Worm (Caenorhabditis elegans): ENCODE data around the gene blos-7.
A peak's percentile ranks its signal among the peaks of the same experiment; 100 is the strongest.

blos-7 gene

ce11 chrIV:3601846-3602245, 19.1 kb upstream of the blos-7 start:
- TF ChIP-seq mls-2 (tag; optimal IDR thresholded peaks at IDR 0.05): no peak
- TF ChIP-seq nhr-76 (tag; optimal IDR thresholded peaks at IDR 0.05): no peak
- no peak for TF ChIP-seq ceh-43 (GFP tag; optimal IDR thresholded peaks at IDR 0.05)
- no peak for TF ChIP-seq snpc-4 (tag; optimal IDR thresholded peaks at IDR 0.05)
- TF ChIP-seq blmp-1 (tag; optimal IDR thresholded peaks at IDR 0.05): no peak
- TF ChIP-seq lin-13 (tag; optimal IDR thresholded peaks at IDR 0.05): no peak
- no peak for TF ChIP-seq ztf-11 (tag; optimal IDR thresholded peaks at IDR 0.05)

- TF ChIP-seq bed-3 (GFP tag; optimal IDR thresholded peaks at IDR 0.05) (no peak), ceh-43 (GFP tag; optimal IDR thresholded peaks at IDR 0.05) (no peak), ceh-39 (tag; optimal IDR thresholded peaks at IDR 0.05) (no peak), ces-1 (GFP tag; optimal IDR thresholded peaks at IDR 0.05) (no peak), unc-39 (tag; optimal IDR thresholded peaks at IDR 0.05) (no peak), lin-32 (GFP tag; optimal IDR thresholded peaks at IDR 0.05) (no peak), cnd-1 (tag; optimal IDR thresholded peaks at IDR 0.05) (no peak), blmp-1 (tag; optimal IDR thresholded peaks at IDR 0.05) (no peak), unc-120 (tag; optimal IDR thresholded peaks at IDR 0.05; ENCODE audit: poor library complexity, severe bottlenecking) (no peak), nhr-237 (tag; optimal IDR thresholded peaks at IDR 0.05) (no peak), mep-1 (tag; optimal IDR thresholded peaks at IDR 0.05) (no peak), pha-4 (tag; optimal IDR thresholded peaks at IDR 0.05) (no peak), ztf-11 (tag; optimal IDR thresholded peaks at IDR 0.05) (no peak), nhr-28 (tag; optimal IDR thresholded peaks at IDR 0.05) (no peak), lsy-2 (tag; optimal IDR thresholded peaks at IDR 0.05) (no peak), hlh-1 (tag; optimal IDR thresholded peaks at IDR 0.05) (no peak), lin-13 (tag; optimal IDR thresholded peaks at IDR 0.05) (no peak), ceh-83 (GFP tag; optimal IDR thresholded peaks at IDR 0.05) (no peak), nhr-76 (tag; optimal IDR thresholded peaks at IDR 0.05) (no peak)
Observed at ce11 chrIV:3599958-3600357, 17.3 kb upstream of the blos-7 start, which contains the start of gene Y37E11B.7. Y37E11B.7 (minus strand) TSS chrIV:3600164.

ce11 chrIV:3599126-3599525, 16.4 kb upstream of the blos-7 start, which contains the start of gene Y37E11B.6:
Y37E11B.6 (minus strand) TSS chrIV:3599306.
- TF ChIP-seq ces-1 (GFP tag; optimal IDR thresholded peaks at IDR 0.05): peak; percentile 72
- no peak for TF ChIP-seq lin-32 (GFP tag; optimal IDR thresholded peaks at IDR 0.05)

- TF ChIP-seq zip-8 (tag; optimal IDR thresholded peaks at IDR 0.05): no peak
- no peak for TF ChIP-seq drap-1 (GFP tag; optimal IDR thresholded peaks at IDR 0.05)
- no peak for TF ChIP-seq tbx-8 (GFP tag; optimal IDR thresholded peaks at IDR 0.05)
- no peak for TF ChIP-seq sptf-1 (tag; optimal IDR thresholded peaks at IDR 0.05)
- no peak for TF ChIP-seq elt-1 (tag; optimal IDR thresholded peaks at IDR 0.05; ENCODE audit: borderline replicate concordance, insufficient read depth)
- no peak for TF ChIP-seq nhr-12 (tag; optimal IDR thresholded peaks at IDR 0.05)
- TF ChIP-seq mab-5 (tag; optimal IDR thresholded peaks at IDR 0.05): no peak
- no peak for TF ChIP-seq mls-2 (tag; optimal IDR thresholded peaks at IDR 0.05)
- TF ChIP-seq ceh-83 (GFP tag; optimal IDR thresholded peaks at IDR 0.05): no peak
- TF ChIP-seq unc-39 (tag; optimal IDR thresholded peaks at IDR 0.05): no peak
- TF ChIP-seq bed-3 (GFP tag; optimal IDR thresholded peaks at IDR 0.05): no peak
- TF ChIP-seq lin-13 (tag; optimal IDR thresholded peaks at IDR 0.05): no peak
- no peak for TF ChIP-seq M03D4.4 (tag; optimal IDR thresholded peaks at IDR 0.05)
- no peak for TF ChIP-seq mep-1 (tag; optimal IDR thresholded peaks at IDR 0.05)
Observed at ce11 chrIV:3598452-3598851, 15.7 kb upstream of the blos-7 start, which contains the start of gene Y37E11B.5. Y37E11B.5 (minus strand) TSS chrIV:3598552.

- TF ChIP-seq M03D4.4 (tag; optimal IDR thresholded peaks at IDR 0.05) (no peak), sptf-1 (tag; optimal IDR thresholded peaks at IDR 0.05) (no peak), tbx-8 (GFP tag; optimal IDR thresholded peaks at IDR 0.05) (no peak), elt-3 (tag; optimal IDR thresholded peaks at IDR 0.05) (no peak), cnd-1 (tag; optimal IDR thresholded peaks at IDR 0.05) (no peak), snpc-4 (tag; optimal IDR thresholded peaks at IDR 0.05) (no peak), nhr-76 (tag; optimal IDR thresholded peaks at IDR 0.05) (no peak), unc-39 (tag; optimal IDR thresholded peaks at IDR 0.05) (no peak), lsy-2 (tag; optimal IDR thresholded peaks at IDR 0.05) (no peak)
Observed at ce11 chrIV:3597356-3597755, 14.7 kb upstream of the blos-7 start.

ce11 chrIV:3593513-3593912, 10.8 kb upstream of the blos-7 start, which contains the start of gene taf-2:
taf-2 (minus strand) TSS chrIV:3593613.
- TF ChIP-seq snpc-4 (tag; optimal IDR thresholded peaks at IDR 0.05) (no peak), ceh-43 (GFP tag; optimal IDR thresholded peaks at IDR 0.05) (no peak), unc-120 (tag; optimal IDR thresholded peaks at IDR 0.05; ENCODE audit: poor library complexity, severe bottlenecking) (no peak)
